Fruit fly (Drosophila melanogaster) whole organism, embryonic: Measurements from ENCODE around the gene CG6178.

Experiments
- B-H2 ChIP-seq: fragments of 200-800 bp; sonication (Bioruptor generic); optimal IDR thresholded peaks from 2 replicates; lab custom pipeline; 2018; ENCODE audit warnings: missing biosample characterization, mild to moderate bottlenecking, missing genetic modification characterization
- Blimp-1 ChIP-seq: fragments of 200-800 bp; sonication (Bioruptor generic); optimal IDR thresholded peaks from 3 replicates; lab custom pipeline; 2018; ENCODE audit warnings: missing biosample characterization, missing genetic modification characterization, mild to moderate bottlenecking, moderate library complexity, missing genetic modification reagents
- CG10431 ChIP-seq: fragments of 200-800 bp; sonication (Bioruptor generic); optimal IDR thresholded peaks from 3 replicates; lab custom pipeline; 2018; ENCODE audit warnings: missing biosample characterization, mild to moderate bottlenecking, missing genetic modification characterization
- CG11085 ChIP-seq: fragments of 200-800 bp; sonication (Bioruptor generic); IDR thresholded peaks from 2 replicates; pipeline ENCODE4 v1.3.6; 2022; ENCODE audit warnings: missing biosample characterization, missing genetic modification characterization
- CG15011 ChIP-seq: fragments of 200-800 bp; sonication (Bioruptor generic); optimal IDR thresholded peaks from 3 replicates; lab custom pipeline; 2018; ENCODE audit warnings: missing biosample characterization, mild to moderate bottlenecking, missing genetic modification characterization
- CG17359 ChIP-seq: fragments of 200-800 bp; sonication (Bioruptor generic); optimal IDR thresholded peaks from 3 replicates; lab custom pipeline; 2018; ENCODE audit warnings: missing biosample characterization, mild to moderate bottlenecking, missing genetic modification characterization, moderate library complexity
- CG17802 ChIP-seq: fragments of 200-800 bp; sonication (Bioruptor generic); optimal IDR thresholded peaks from 2 replicates; lab custom pipeline; 2018; ENCODE audit warnings: missing biosample characterization, mild to moderate bottlenecking, missing genetic modification characterization, moderate library complexity
- CG18599 ChIP-seq: fragments of 200-800 bp; sonication (Bioruptor generic); optimal IDR thresholded peaks from 3 replicates; lab custom pipeline; 2017; ENCODE audit warnings: missing biosample characterization, missing genetic modification characterization, mild to moderate bottlenecking, moderate library complexity, missing genetic modification reagents
- CG2202 ChIP-seq: fragments of 200-800 bp; sonication (Bioruptor generic); optimal IDR thresholded peaks from 2 replicates; lab custom pipeline; 2018; ENCODE audit warnings: missing biosample characterization, mild to moderate bottlenecking, missing genetic modification characterization
- CG31441 ChIP-seq: fragments of 200-800 bp; sonication (Bioruptor generic); IDR thresholded peaks from 2 replicates; pipeline ENCODE4 v1.3.6; 2022; ENCODE audit warnings: missing biosample characterization, missing genetic modification characterization
- CG32767 ChIP-seq: fragments of 200-800 bp; sonication (Bioruptor generic); IDR thresholded peaks from 2 replicates; pipeline ENCODE4 v1.3.6; 2022; ENCODE audit warnings: missing biosample characterization, missing genetic modification characterization
- CG3407 ChIP-seq: fragments of 200-800 bp; sonication (Bioruptor generic); optimal IDR thresholded peaks from 2 replicates; lab custom pipeline; 2018; ENCODE audit warnings: missing biosample characterization, mild to moderate bottlenecking, missing genetic modification characterization
- CG3838 ChIP-seq: fragments of 200-800 bp; sonication (Bioruptor generic); optimal IDR thresholded peaks from 3 replicates; lab custom pipeline; 2016; ENCODE audit warnings: missing biosample characterization, missing genetic modification characterization
- CG4707 ChIP-seq: fragments of 200-800 bp; sonication (Bioruptor generic); optimal IDR thresholded peaks from 2 replicates; lab custom pipeline; 2018; ENCODE audit warnings: missing biosample characterization, mild to moderate bottlenecking, missing genetic modification characterization, moderate library complexity
- CG6791 ChIP-seq: fragments of 200-800 bp; sonication (Bioruptor generic); IDR thresholded peaks from 3 replicates; pipeline ENCODE4 v1.3.6; 2022; ENCODE audit warnings: missing biosample characterization, missing genetic modification characterization; ENCODE audit not compliant: partially characterized antibody
- CG7928 ChIP-seq: fragments of 200-800 bp; sonication (Bioruptor generic); optimal IDR thresholded peaks from 2 replicates; lab custom pipeline; 2017; ENCODE audit warnings: missing biosample characterization, mild to moderate bottlenecking, missing genetic modification characterization
- CG8089 ChIP-seq: fragments of 200-800 bp; sonication (Bioruptor generic); optimal IDR thresholded peaks from 3 replicates; lab custom pipeline; 2016; ENCODE audit warnings: missing biosample characterization, missing genetic modification characterization
- CG9437 ChIP-seq: fragments of 200-800 bp; sonication (Bioruptor generic); optimal IDR thresholded peaks from 2 replicates; lab custom pipeline; 2018; ENCODE audit warnings: missing biosample characterization, mild to moderate bottlenecking, missing genetic modification characterization
- Dbx ChIP-seq: fragments of 200-800 bp; sonication (Bioruptor generic); IDR thresholded peaks from 3 replicates; pipeline ENCODE4 v1.3.6; 2022; ENCODE audit warnings: missing biosample characterization, missing genetic modification characterization
- Ets65A ChIP-seq: fragments of 200-800 bp; sonication (Bioruptor generic); peaks from one replicate; lab custom pipeline; 2016; ENCODE audit warnings: missing biosample characterization, missing genetic modification characterization
- Fer2 ChIP-seq: fragments of 200-800 bp; sonication (Bioruptor generic); optimal IDR thresholded peaks from 2 replicates; lab custom pipeline; 2018; ENCODE audit warnings: missing biosample characterization, mild to moderate bottlenecking, missing genetic modification characterization, moderate library complexity
- HLH54F ChIP-seq: fragments of 200-800 bp; sonication (Bioruptor generic); optimal IDR thresholded peaks from 3 replicates; lab custom pipeline; 2016; ENCODE audit warnings: missing biosample characterization, missing genetic modification characterization
- Med ChIP-seq: fragments of 200-800 bp; sonication (Bioruptor generic); peaks from one replicate; lab custom pipeline; 2016; ENCODE audit warnings: missing biosample characterization, missing genetic modification characterization, mild to moderate bottlenecking, inconsistent platforms, moderate library complexity
- Neu2 ChIP-seq: fragments of 200-800 bp; sonication (Bioruptor generic); optimal IDR thresholded peaks from 3 replicates; lab custom pipeline; 2016; ENCODE audit warnings: missing biosample characterization, missing genetic modification characterization, borderline replicate concordance
- Nf-YA ChIP-seq: fragments of 200-800 bp; sonication (Bioruptor generic); IDR thresholded peaks from 2 replicates; pipeline ENCODE4 v1.3.6; 2022; ENCODE audit warnings: missing biosample characterization, missing genetic modification characterization
- Side ChIP-seq: fragments of 200-800 bp; sonication (Bioruptor generic); optimal IDR thresholded peaks from 2 replicates; lab custom pipeline; 2016; ENCODE audit warnings: missing biosample characterization, missing genetic modification characterization
- Spps ChIP-seq: fragments of 200-800 bp; sonication (Bioruptor generic); optimal IDR thresholded peaks from 2 replicates; lab custom pipeline; 2018; ENCODE audit warnings: missing biosample characterization, mild to moderate bottlenecking, missing genetic modification characterization
- YL-1 ChIP-seq: fragments of 200-800 bp; sonication (Bioruptor generic); optimal IDR thresholded peaks from 3 replicates; lab custom pipeline; 2017; ENCODE audit warnings: missing biosample characterization, mild to moderate bottlenecking, missing genetic modification characterization
- ac ChIP-seq: fragments of 200-800 bp; sonication (Bioruptor generic); optimal IDR thresholded peaks from 3 replicates; lab custom pipeline; 2017; ENCODE audit warnings: missing biosample characterization, mild to moderate bottlenecking, missing genetic modification characterization
- bigmax ChIP-seq: fragments of 200-800 bp; sonication (Bioruptor generic); optimal IDR thresholded peaks from 2 replicates; lab custom pipeline; 2018; ENCODE audit warnings: missing biosample characterization, mild to moderate bottlenecking, missing genetic modification characterization
- cato ChIP-seq: fragments of 200-800 bp; sonication (Bioruptor generic); optimal IDR thresholded peaks from 2 replicates; lab custom pipeline; 2016; ENCODE audit warnings: missing biosample characterization, missing genetic modification characterization, borderline replicate concordance
- chif ChIP-seq, 2 experiments: fragments of 200-800 bp; sonication (Bioruptor generic); optimal IDR thresholded peaks; 3 replicates each; lab custom pipeline; 2016; ENCODE audit warnings: missing biosample characterization in 2 of 2, missing genetic modification characterization in 2 of 2
- chn ChIP-seq: fragments of 200-800 bp; sonication (Bioruptor generic); optimal IDR thresholded peaks from 2 replicates; lab custom pipeline; 2016; ENCODE audit warnings: missing biosample characterization, missing genetic modification characterization
- ewg ChIP-seq: fragments of 200-800 bp; sonication (Bioruptor generic); optimal IDR thresholded peaks from 3 replicates; lab custom pipeline; 2017; ENCODE audit warnings: mild to moderate bottlenecking, missing biosample characterization, missing genetic modification reagents, missing genetic modification characterization
- gcm2 ChIP-seq: fragments of 200-800 bp; sonication (Bioruptor generic); optimal IDR thresholded peaks from 2 replicates; lab custom pipeline; 2016; ENCODE audit warnings: missing biosample characterization, missing genetic modification characterization
- grau ChIP-seq: fragments of 200-800 bp; optimal IDR thresholded peaks from 3 replicates; lab custom pipeline; 2019; ENCODE audit warnings: missing biosample characterization, mild to moderate bottlenecking, missing genetic modification characterization, moderate library complexity
- ind ChIP-seq: fragments of 200-800 bp; sonication (Bioruptor generic); optimal IDR thresholded peaks from 3 replicates; lab custom pipeline; 2016; ENCODE audit warnings: missing biosample characterization, missing genetic modification characterization
- lab ChIP-seq: fragments of 200-800 bp; sonication (Bioruptor generic); optimal IDR thresholded peaks from 3 replicates; lab custom pipeline; 2017; ENCODE audit warnings: missing biosample characterization, missing genetic modification characterization, mild to moderate bottlenecking, moderate library complexity, missing genetic modification reagents
- lmd ChIP-seq: fragments of 200-800 bp; sonication (Bioruptor generic); IDR thresholded peaks from 2 replicates; pipeline ENCODE4 v1.3.6; 2022; ENCODE audit warnings: missing biosample characterization, missing genetic modification characterization
- lov ChIP-seq, 2 experiments: fragments of 200-800 bp in 1 of 2; fragments of >200 bp in 1 of 2; sonication (Bioruptor generic) in 1 of 2; IDR thresholded peaks in 1 of 2; optimal IDR thresholded peaks in 1 of 2; 2 replicates in 1 of 2; 3 replicates in 1 of 2; pipeline versions ENCODE4 v1.3.6 to Lab custom; 2017 to 2022; ENCODE audit warnings: missing biosample characterization in 1 of 2, missing genetic modification characterization in 1 of 2
- nerfin-2 ChIP-seq: fragments of 200-800 bp; sonication (Bioruptor generic); IDR thresholded peaks from 2 replicates; pipeline ENCODE4 v1.3.6; 2022; ENCODE audit warnings: missing biosample characterization, missing genetic modification characterization; ENCODE audit not compliant: partially characterized antibody
- nmo ChIP-seq: fragments of 200-800 bp; sonication (Bioruptor generic); optimal IDR thresholded peaks from 2 replicates; lab custom pipeline; 2018; ENCODE audit warnings: missing biosample characterization, mild to moderate bottlenecking, missing genetic modification characterization, moderate library complexity
- phol ChIP-seq: fragments of 200-800 bp; sonication (Bioruptor generic); optimal IDR thresholded peaks from 3 replicates; lab custom pipeline; 2018; ENCODE audit warnings: missing biosample characterization, mild to moderate bottlenecking, missing genetic modification characterization, moderate library complexity
- pita ChIP-seq: fragments of 200-800 bp; sonication (Bioruptor generic); optimal IDR thresholded peaks from 2 replicates; lab custom pipeline; 2017; ENCODE audit warnings: missing biosample characterization, mild to moderate bottlenecking, missing genetic modification characterization
- sc ChIP-seq, 3 experiments: fragments of >200 bp in 2 of 3; fragments of 200-800 bp in 1 of 3; sonication (Bioruptor generic) in 1 of 3; optimal IDR thresholded peaks; 2 replicates in 2 of 3; 3 replicates in 1 of 3; lab custom pipeline; 2017; ENCODE audit warnings: mild to moderate bottlenecking in 1 of 3, missing biosample characterization in 1 of 3, missing genetic modification characterization in 1 of 3, missing genetic modification reagents in 1 of 3
- shn ChIP-seq: fragments of 200-800 bp; sonication (Bioruptor generic); optimal IDR thresholded peaks from 3 replicates; lab custom pipeline; 2016; ENCODE audit warnings: missing biosample characterization, missing genetic modification characterization
- sqz ChIP-seq: fragments of 200-800 bp; sonication (Bioruptor generic); optimal IDR thresholded peaks from 3 replicates; lab custom pipeline; 2018; ENCODE audit warnings: missing biosample characterization, mild to moderate bottlenecking, missing genetic modification characterization
- stc ChIP-seq: fragments of 200-800 bp; sonication (Bioruptor generic); IDR thresholded peaks from 2 replicates; pipeline ENCODE4 v1.3.6; 2022; ENCODE audit warnings: missing biosample characterization, missing genetic modification characterization
- yki ChIP-seq: fragments of >200 bp; optimal IDR thresholded peaks from 3 replicates; lab custom pipeline; 2018

The CG6178 gene

dm6 chr3R:24193373-24193879, 41.3 kb downstream of the CG6178 start, which contains the start of the genes SMC6 and CG6204 (continued):
- TF ChIP-seq Ets65A (GFP tag; lab: Kevin White, UChicago) = peak; percentile 97
- peak; percentile 76 for TF ChIP-seq Side (GFP tag; lab: Kevin White, UChicago)
- no peak for TF ChIP-seq lov (optimal IDR thresholded peaks at IDR 0.05; lab: Kevin White, UChicago)
- TF ChIP-seq lov (GFP tag; IDR thresholded peaks at IDR 0.05; lab: Robert Waterston, UW) = peak; percentile 89
- TF ChIP-seq CG3407 (GFP tag; lab: Kevin White, UChicago) = peak; percentile 81
- TF ChIP-seq YL-1 (GFP tag; lab: Kevin White, UChicago) = peak; percentile 70
- peak; percentile 80 for TF ChIP-seq CG2202 (tag; lab: Kevin White, UChicago)
- peak; percentile 86 for TF ChIP-seq CG11085 (GFP tag; lab: Robert Waterston, UW)
- no peak for TF ChIP-seq yki (lab: Kevin White, UChicago)
- TF ChIP-seq CG8089 (GFP tag; lab: Kevin White, UChicago) = peak; percentile 53
- peak; percentile 85 for TF ChIP-seq ewg (GFP tag; lab: Kevin White, UChicago)
- TF ChIP-seq CG10431 (GFP tag; lab: Kevin White, UChicago) = peak; percentile 51
- TF ChIP-seq bigmax (GFP tag; lab: Kevin White, UChicago) = no peak
- TF ChIP-seq phol = peak; percentile 95
- peak; percentile 66 for TF ChIP-seq CG7928 (GFP tag; lab: Kevin White, UChicago)
- TF ChIP-seq cato (GFP tag; lab: Kevin White, UChicago) = peak; percentile 83
- TF ChIP-seq Fer2 (tag; lab: Kevin White, UChicago) = peak; percentile 93
- TF ChIP-seq CG9437 (GFP tag; lab: Kevin White, UChicago) = peak; percentile 84
- TF ChIP-seq Blimp-1 (GFP tag; lab: Kevin White, UChicago) = peak; percentile 90
- no peak for TF ChIP-seq CG6791 (GFP tag; lab: Robert Waterston, UW)
- peak; percentile 95 for TF ChIP-seq lab
- TF ChIP-seq Neu2 (GFP tag; lab: Kevin White, UChicago) = peak; percentile 26
- TF ChIP-seq ac (GFP tag; lab: Kevin White, UChicago) = peak; percentile 53
- TF ChIP-seq CG31441 (GFP tag; lab: Robert Waterston, UW) = peak; percentile 94
- peak; percentile 84 for TF ChIP-seq Spps (tag; lab: Kevin White, UChicago)
- TF ChIP-seq chif (GFP tag; optimal IDR thresholded peaks at IDR 0.05; lab: Kevin White, UChicago) = peak; percentile 83 to 91
- peak; percentile 89 for TF ChIP-seq CG32767 (GFP tag; lab: Robert Waterston, UW)
- TF ChIP-seq CG17802 (tag; lab: Kevin White, UChicago) = peak; percentile 75
- peak; percentile 88 for TF ChIP-seq CG15011
- TF ChIP-seq grau (tag; lab: Kevin White, UChicago) = peak; percentile 100
- peak; percentile 78 for TF ChIP-seq CG4707
- TF ChIP-seq B-H2 (GFP tag; lab: Kevin White, UChicago) = peak; percentile 95
- peak; percentile 95 for TF ChIP-seq Dbx (GFP tag; lab: Robert Waterston, UW)
- peak; percentile 95 for TF ChIP-seq ind (GFP tag; lab: Kevin White, UChicago)
- peak; percentile 75 for TF ChIP-seq Nf-YA
- TF ChIP-seq chn = peak; percentile 76
- no peak for TF ChIP-seq sc (optimal IDR thresholded peaks at IDR 0.05; lab: Kevin White, UChicago)
- peak; percentile 78 for TF ChIP-seq sc (GFP tag; optimal IDR thresholded peaks at IDR 0.05; lab: Kevin White, UChicago)
- TF ChIP-seq lmd = peak; percentile 97
- peak; percentile 65 for TF ChIP-seq shn (GFP tag; lab: Kevin White, UChicago)
- peak; percentile 71 for TF ChIP-seq CG3838 (GFP tag; lab: Kevin White, UChicago)
- TF ChIP-seq Med (GFP tag; lab: Kevin White, UChicago) = peak; percentile 96
- peak; percentile 95 for TF ChIP-seq stc
- no peak for TF ChIP-seq nerfin-2 (GFP tag; lab: Robert Waterston, UW)
- peak; percentile 57 for TF ChIP-seq gcm2
- TF ChIP-seq sqz (GFP tag; lab: Kevin White, UChicago) = peak; percentile 84
- peak; percentile 95 for TF ChIP-seq CG17359 (tag; lab: Kevin White, UChicago)
- no peak for TF ChIP-seq pita (GFP tag; lab: Kevin White, UChicago)
- TF ChIP-seq HLH54F (GFP tag; lab: Kevin White, UChicago) = peak; percentile 82
- peak; percentile 98 for TF ChIP-seq nmo (GFP tag; lab: Kevin White, UChicago)
- peak; percentile 92 for TF ChIP-seq CG18599 (GFP tag; lab: Kevin White, UChicago)
